Fruit fly (Drosophila melanogaster) whole organism, embryonic: Measurements from ENCODE around the gene Vti1a.

ENCODE experiments used
- Bdp1 ChIP-seq: fragments of 200-800 bp; sonication (Bioruptor generic); optimal IDR thresholded peaks from 3 replicates; lab custom pipeline; 2016; ENCODE audit warnings: missing biosample characterization, missing genetic modification characterization
- BtbVII ChIP-seq: fragments of 200-800 bp; sonication (Bioruptor generic); optimal IDR thresholded peaks from 3 replicates; lab custom pipeline; 2017; ENCODE audit warnings: missing biosample characterization, mild to moderate bottlenecking, missing genetic modification characterization
- CG10209 ChIP-seq: fragments of 200-800 bp; sonication (Bioruptor generic); optimal IDR thresholded peaks from 3 replicates; lab custom pipeline; 2017; ENCODE audit warnings: missing biosample characterization, mild to moderate bottlenecking, missing genetic modification characterization, missing genetic modification reagents
- CG12104 ChIP-seq: fragments of 200-800 bp; sonication (Bioruptor generic); optimal IDR thresholded peaks from 3 replicates; lab custom pipeline; 2016; ENCODE audit warnings: missing biosample characterization, missing genetic modification characterization
- CG13123 ChIP-seq: fragments of 200-800 bp; sonication (Bioruptor generic); optimal IDR thresholded peaks from 2 replicates; lab custom pipeline; 2016; ENCODE audit warnings: missing biosample characterization, missing genetic modification characterization
- CG13287 ChIP-seq: fragments of 200-800 bp; sonication (Bioruptor generic); IDR thresholded peaks from 2 replicates; pipeline ENCODE4 v1.3.6; 2022; ENCODE audit warnings: missing biosample characterization, missing genetic modification characterization; ENCODE audit not compliant: partially characterized antibody
- CG13894 ChIP-seq: fragments of 200-800 bp; sonication (Bioruptor generic); optimal IDR thresholded peaks from 3 replicates; lab custom pipeline; 2018; ENCODE audit warnings: missing biosample characterization, mild to moderate bottlenecking, missing genetic modification characterization, moderate library complexity
- CG16779 ChIP-seq: fragments of 200-800 bp; sonication (Bioruptor generic); IDR thresholded peaks from 2 replicates; pipeline ENCODE4 v1.3.6; 2022; ENCODE audit warnings: missing biosample characterization, missing genetic modification characterization
- CG2678 ChIP-seq: fragments of 200-800 bp; sonication (Bioruptor generic); optimal IDR thresholded peaks from 3 replicates; lab custom pipeline; 2019; ENCODE audit warnings: missing biosample characterization, mild to moderate bottlenecking, missing genetic modification characterization, moderate library complexity
- CG6689 ChIP-seq: fragments of 200-800 bp; sonication (Bioruptor generic); IDR thresholded peaks from 2 replicates; pipeline ENCODE4 v1.3.6; 2022; ENCODE audit warnings: missing biosample characterization, missing genetic modification characterization
- CG7839 ChIP-seq: fragments of 200-800 bp; sonication (Bioruptor generic); optimal IDR thresholded peaks from 3 replicates; lab custom pipeline; 2018; ENCODE audit warnings: missing biosample characterization, mild to moderate bottlenecking, missing genetic modification characterization, moderate library complexity
- CTCF ChIP-seq: fragments of 200-800 bp; sonication (Bioruptor generic); optimal IDR thresholded peaks from 2 replicates; lab custom pipeline; 2017; ENCODE audit warnings: missing biosample characterization, mild to moderate bottlenecking, missing genetic modification characterization, moderate library complexity
- Dfd ChIP-seq, 2 experiments: fragments of >200 bp; optimal IDR thresholded peaks; 2 replicates each; lab custom pipeline; 2017; ENCODE audit warnings: missing biosample characterization in 2 of 2, missing genetic modification characterization in 2 of 2
- Fer1 ChIP-seq: fragments of 200-800 bp; sonication (Bioruptor generic); optimal IDR thresholded peaks from 2 replicates; lab custom pipeline; 2017; ENCODE audit warnings: missing biosample characterization, mild to moderate bottlenecking, missing genetic modification characterization
- Fer2 ChIP-seq: fragments of 200-800 bp; sonication (Bioruptor generic); optimal IDR thresholded peaks from 2 replicates; lab custom pipeline; 2018; ENCODE audit warnings: missing biosample characterization, mild to moderate bottlenecking, missing genetic modification characterization, moderate library complexity
- Hmr ChIP-seq: fragments of 200-800 bp; sonication (Bioruptor generic); optimal IDR thresholded peaks from 3 replicates; lab custom pipeline; 2017; ENCODE audit warnings: mild to moderate bottlenecking, missing biosample characterization, missing genetic modification reagents, missing genetic modification characterization
- Jarid2 ChIP-seq: fragments of 200-800 bp; sonication (Bioruptor generic); optimal IDR thresholded peaks from 3 replicates; lab custom pipeline; 2017; ENCODE audit warnings: mild to moderate bottlenecking, missing biosample characterization, missing genetic modification reagents, missing genetic modification characterization
- Med ChIP-seq: fragments of 200-800 bp; sonication (Bioruptor generic); peaks from one replicate; lab custom pipeline; 2016; ENCODE audit warnings: missing biosample characterization, missing genetic modification characterization, mild to moderate bottlenecking, inconsistent platforms, moderate library complexity
- Side ChIP-seq: fragments of 200-800 bp; sonication (Bioruptor generic); optimal IDR thresholded peaks from 2 replicates; lab custom pipeline; 2016; ENCODE audit warnings: missing biosample characterization, missing genetic modification characterization
- Six4 ChIP-seq: fragments of 200-800 bp; sonication (Bioruptor generic); optimal IDR thresholded peaks from 2 replicates; lab custom pipeline; 2016; ENCODE audit warnings: missing biosample characterization, missing genetic modification characterization
- Sry-β ChIP-seq: fragments of 200-800 bp; sonication (Bioruptor generic); optimal IDR thresholded peaks from 2 replicates; lab custom pipeline; 2018; ENCODE audit warnings: missing biosample characterization, mild to moderate bottlenecking, missing genetic modification characterization, moderate library complexity
- Trl ChIP-seq, 3 experiments: fragments of >200 bp in 2 of 3; fragments of 200-800 bp in 1 of 3; sonication (Bioruptor generic) in 1 of 3; optimal IDR thresholded peaks; 2 replicates in 1 of 3; 3 replicates in 2 of 3; lab custom pipeline; 2016 to 2017; ENCODE audit warnings: missing biosample characterization in 1 of 3, missing genetic modification characterization in 1 of 3
- Usf ChIP-seq: fragments of 200-800 bp; sonication (Bioruptor generic); optimal IDR thresholded peaks from 2 replicates; lab custom pipeline; 2017; ENCODE audit warnings: missing genotype, missing biosample characterization, missing genetic modification characterization
- abd-A ChIP-seq: fragments of 200-800 bp; sonication (Bioruptor generic); optimal IDR thresholded peaks from 3 replicates; lab custom pipeline; 2019; ENCODE audit warnings: missing biosample characterization, mild to moderate bottlenecking, missing genetic modification characterization, moderate library complexity
- amos ChIP-seq: fragments of 200-800 bp; sonication (Bioruptor generic); IDR thresholded peaks from 2 replicates; pipeline ENCODE4 v1.3.6; 2022; ENCODE audit warnings: missing biosample characterization, missing genetic modification characterization; ENCODE audit not compliant: partially characterized antibody
- bowl ChIP-seq: fragments of 200-800 bp; sonication (Bioruptor generic); IDR thresholded peaks from 2 replicates; pipeline ENCODE4 v1.3.6; 2022; ENCODE audit warnings: missing biosample characterization, missing genetic modification characterization
- bsh ChIP-seq, 2 experiments: fragments of 200-800 bp; sonication (Bioruptor generic); optimal IDR thresholded peaks; 2 replicates each; lab custom pipeline; 2017 to 2018; ENCODE audit warnings: mild to moderate bottlenecking in 2 of 2, missing biosample characterization in 2 of 2, missing genetic modification characterization in 2 of 2, moderate library complexity in 1 of 2
- cad ChIP-seq: fragments of >200 bp; optimal IDR thresholded peaks from 2 replicates; lab custom pipeline; 2017; ENCODE audit warnings: missing biosample characterization, missing genetic modification characterization
- chif ChIP-seq, 2 experiments: fragments of 200-800 bp; sonication (Bioruptor generic); optimal IDR thresholded peaks; 3 replicates each; lab custom pipeline; 2016; ENCODE audit warnings: missing biosample characterization in 2 of 2, missing genetic modification characterization in 2 of 2
- fd96Cb ChIP-seq: fragments of 200-800 bp; sonication (Bioruptor generic); optimal IDR thresholded peaks from 2 replicates; lab custom pipeline; 2018; ENCODE audit warnings: missing biosample characterization, mild to moderate bottlenecking, missing genetic modification characterization, moderate library complexity
- gce ChIP-seq: fragments of 200-800 bp; sonication (Bioruptor generic); IDR thresholded peaks from 3 replicates; pipeline ENCODE4 v1.3.6; 2022; ENCODE audit warnings: missing biosample characterization, missing genetic modification characterization
- gt ChIP-seq: fragments of 200-800 bp; sonication (Bioruptor generic); IDR thresholded peaks from 2 replicates; pipeline ENCODE4 v1.3.6; 2022; ENCODE audit warnings: missing biosample characterization, missing genetic modification characterization
- kni ChIP-seq: fragments of 200-800 bp; sonication (Bioruptor generic); optimal IDR thresholded peaks from 3 replicates; lab custom pipeline; 2017; ENCODE audit warnings: mild to moderate bottlenecking, missing biosample characterization, missing genetic modification reagents, missing genetic modification characterization
- lab ChIP-seq: fragments of 200-800 bp; sonication (Bioruptor generic); optimal IDR thresholded peaks from 3 replicates; lab custom pipeline; 2017; ENCODE audit warnings: missing biosample characterization, missing genetic modification characterization, mild to moderate bottlenecking, moderate library complexity, missing genetic modification reagents
- maf-S ChIP-seq: fragments of 200-800 bp; sonication (Bioruptor generic); optimal IDR thresholded peaks from 2 replicates; lab custom pipeline; 2016; ENCODE audit warnings: missing biosample characterization, missing genetic modification characterization
- mirr ChIP-seq: fragments of 200-800 bp; sonication (Bioruptor generic); optimal IDR thresholded peaks from 3 replicates; lab custom pipeline; 2018; ENCODE audit warnings: missing biosample characterization, mild to moderate bottlenecking, missing genetic modification characterization
- nerfin-1 ChIP-seq: fragments of 200-800 bp; sonication (Bioruptor generic); optimal IDR thresholded peaks from 3 replicates; lab custom pipeline; 2019; ENCODE audit warnings: missing biosample characterization, mild to moderate bottlenecking, missing genetic modification characterization, moderate library complexity
- nom ChIP-seq: fragments of 200-800 bp; sonication (Bioruptor generic); optimal IDR thresholded peaks from 2 replicates; lab custom pipeline; 2017; ENCODE audit warnings: missing biosample characterization, missing genetic modification characterization, mild to moderate bottlenecking, moderate library complexity, missing genetic modification reagents
- pb ChIP-seq: fragments of 200-800 bp; sonication (Bioruptor generic); optimal IDR thresholded peaks from 3 replicates; lab custom pipeline; 2016; ENCODE audit warnings: missing biosample characterization, missing genetic modification characterization
- pros ChIP-seq: fragments of 200-800 bp; sonication (Bioruptor generic); optimal IDR thresholded peaks from 3 replicates; lab custom pipeline; 2019; ENCODE audit warnings: missing biosample characterization, mild to moderate bottlenecking, missing genetic modification characterization, moderate library complexity
- ranshi ChIP-seq: fragments of 200-800 bp; sonication (Bioruptor generic); IDR thresholded peaks from 2 replicates; pipeline ENCODE4 v1.3.6; 2022; ENCODE audit warnings: missing biosample characterization, missing genetic modification characterization
- schlank ChIP-seq: fragments of 200-800 bp; sonication (Bioruptor generic); optimal IDR thresholded peaks from 2 replicates; lab custom pipeline; 2018; ENCODE audit warnings: missing biosample characterization, mild to moderate bottlenecking, missing genetic modification characterization
- sens-2 ChIP-seq: fragments of 200-800 bp; sonication (Bioruptor generic); IDR thresholded peaks from 2 replicates; pipeline ENCODE4 v1.3.6; 2022; ENCODE audit warnings: missing biosample characterization, missing genetic modification characterization
- sim ChIP-seq: fragments of 200-800 bp; sonication (Bioruptor generic); IDR thresholded peaks from 2 replicates; pipeline ENCODE4 v1.3.6; 2022; ENCODE audit warnings: missing biosample characterization, missing genetic modification characterization
- slp2 ChIP-seq: fragments of 200-800 bp; sonication (Bioruptor generic); optimal IDR thresholded peaks from 2 replicates; lab custom pipeline; 2016; ENCODE audit warnings: missing biosample characterization, missing genetic modification characterization
- so ChIP-seq: fragments of 200-800 bp; sonication (Bioruptor generic); IDR thresholded peaks from 3 replicates; pipeline ENCODE4 v1.3.6; 2022; ENCODE audit warnings: missing biosample characterization, missing genetic modification characterization
- sob ChIP-seq: fragments of 200-800 bp; sonication (Bioruptor generic); IDR thresholded peaks from 2 replicates; pipeline ENCODE4 v1.3.6; 2022; ENCODE audit warnings: missing biosample characterization, missing genetic modification characterization
- sqz ChIP-seq: fragments of 200-800 bp; sonication (Bioruptor generic); optimal IDR thresholded peaks from 3 replicates; lab custom pipeline; 2018; ENCODE audit warnings: missing biosample characterization, mild to moderate bottlenecking, missing genetic modification characterization
- toy ChIP-seq: fragments of 200-800 bp; sonication (Bioruptor generic); IDR thresholded peaks from 2 replicates; pipeline ENCODE4 v1.3.6; 2022; ENCODE audit warnings: missing biosample characterization, missing genetic modification characterization
- yki ChIP-seq: fragments of >200 bp; optimal IDR thresholded peaks from 3 replicates; lab custom pipeline; 2018
- z ChIP-seq: fragments of 200-800 bp; sonication (Bioruptor generic); IDR thresholded peaks from 3 replicates; pipeline ENCODE4 v1.3.6; 2022; ENCODE audit warnings: missing biosample characterization, missing genetic modification characterization

The Vti1a gene

DNA sequence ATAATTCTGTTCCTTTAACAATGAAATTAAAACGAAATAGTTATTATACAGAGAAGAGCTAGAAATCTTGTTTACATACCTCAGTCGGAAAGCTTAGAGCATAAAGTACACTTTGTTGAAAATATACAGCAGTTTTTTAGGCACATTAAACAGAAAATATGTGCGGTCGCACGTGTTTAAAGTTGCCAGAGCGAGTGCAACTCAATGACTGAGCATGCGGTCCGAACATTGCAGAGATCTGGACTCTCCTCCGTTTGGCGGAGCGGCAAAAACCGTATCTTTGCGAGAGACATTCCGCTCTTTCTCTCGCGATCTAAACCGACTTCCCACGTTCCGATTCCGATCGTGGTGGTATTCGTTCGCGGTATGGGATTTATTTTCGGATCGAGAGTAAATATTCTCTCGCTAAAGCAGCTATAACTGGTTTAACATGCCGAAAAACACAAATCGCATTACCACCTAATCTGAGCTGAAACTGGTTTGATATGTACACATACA, 15.3 kb upstream of the Vti1a start, which contains the start of gene CG13895 (continued):
- TF ChIP-seq abd-A (tag; lab: Kevin White, UChicago): peak; percentile 39
- no peak for TF ChIP-seq Usf
- TF ChIP-seq nom (GFP tag; lab: Kevin White, UChicago): peak; percentile 18
- no peak for TF ChIP-seq CG10209 (GFP tag; lab: Kevin White, UChicago)
- TF ChIP-seq CG7839 (tag; lab: Kevin White, UChicago): no peak
- TF ChIP-seq maf-S (GFP tag; lab: Kevin White, UChicago): no peak
- peak; percentile 12 for TF ChIP-seq nerfin-1 (tag; lab: Kevin White, UChicago)
- TF ChIP-seq amos (GFP tag; lab: Robert Waterston, UW): peak; percentile 18; the same call in 1 of the 2 replicates
- no peak for TF ChIP-seq Dfd (GFP tag; optimal IDR thresholded peaks at IDR 0.05; lab: Kevin White, UChicago)
- TF ChIP-seq gt (GFP tag; lab: Robert Waterston, UW): no peak
- no peak for TF ChIP-seq CG13123 (GFP tag; lab: Kevin White, UChicago)
- no peak for TF ChIP-seq sim (GFP tag; lab: Robert Waterston, UW)
- no peak for TF ChIP-seq Sry-β (GFP tag; lab: Kevin White, UChicago)
- no peak for TF ChIP-seq bowl (GFP tag; lab: Robert Waterston, UW)
- peak; percentile 21 for TF ChIP-seq lab (GFP tag; lab: Kevin White, UChicago)
- peak; percentile 26 for TF ChIP-seq CG2678 (tag; lab: Kevin White, UChicago)
- TF ChIP-seq fd96Cb (tag; lab: Kevin White, UChicago): no peak
- peak; percentile 31; the same call in 1 of the 2 replicates for TF ChIP-seq sob
- peak; percentile 46; the same call in 1 of the 2 replicates for TF ChIP-seq CG13287 (GFP tag; lab: Robert Waterston, UW)
- no peak for TF ChIP-seq Six4
- no peak for TF ChIP-seq CG6689
- TF ChIP-seq pb (GFP tag; lab: Kevin White, UChicago): no peak
- no peak for TF ChIP-seq gce (GFP tag; lab: Robert Waterston, UW)
- no peak for TF ChIP-seq CG16779 (GFP tag; lab: Robert Waterston, UW)
- no peak for TF ChIP-seq bsh (GFP tag; optimal IDR thresholded peaks at IDR 0.05; lab: Kevin White, UChicago)
- TF ChIP-seq kni (GFP tag; lab: Kevin White, UChicago): peak; percentile 86
- peak; percentile 52 for TF ChIP-seq Fer1 (GFP tag; lab: Kevin White, UChicago)
- no peak for TF ChIP-seq sens-2
- no peak for TF ChIP-seq Fer2
- TF ChIP-seq z (GFP tag; lab: Robert Waterston, UW): peak; percentile 79
- no peak for TF ChIP-seq CG12104 (GFP tag; lab: Kevin White, UChicago)
- peak; percentile 7 for TF ChIP-seq slp2
- TF ChIP-seq CTCF (GFP tag; lab: Kevin White, UChicago): no peak
- no peak for TF ChIP-seq BtbVII (GFP tag; lab: Kevin White, UChicago)
- TF ChIP-seq Bdp1 (GFP tag; lab: Kevin White, UChicago): no peak
- TF ChIP-seq toy (GFP tag; lab: Robert Waterston, UW): no peak
- TF ChIP-seq chif (GFP tag; optimal IDR thresholded peaks at IDR 0.05; lab: Kevin White, UChicago): no peak
- TF ChIP-seq so: 0 out of 3 replicates have a peak, but pooled peaks have one; percentile 37
- TF ChIP-seq Side (GFP tag; lab: Kevin White, UChicago): peak; percentile 12
- no peak for TF ChIP-seq ranshi (GFP tag; lab: Robert Waterston, UW)
- peak; percentile 12 for TF ChIP-seq yki (lab: Kevin White, UChicago)
- peak; percentile 55 for TF ChIP-seq pros
- peak; percentile 85 to 87 for TF ChIP-seq Trl (optimal IDR thresholded peaks at IDR 0.05; lab: Kevin White, UChicago)
- peak; percentile 18 for TF ChIP-seq Trl (GFP tag; optimal IDR thresholded peaks at IDR 0.05; lab: Kevin White, UChicago)
- TF ChIP-seq CG13894 (tag; lab: Kevin White, UChicago): peak; percentile 99
- TF ChIP-seq mirr (GFP tag; lab: Kevin White, UChicago): peak; percentile 28
- TF ChIP-seq Jarid2 (GFP tag; lab: Kevin White, UChicago): peak; percentile 84
- TF ChIP-seq Hmr (GFP tag; lab: Kevin White, UChicago): peak; percentile 33
- no peak for TF ChIP-seq cad (GFP tag; lab: Kevin White, UChicago)
- peak; percentile 82 for TF ChIP-seq Med (GFP tag; lab: Kevin White, UChicago)
- no peak for TF ChIP-seq sqz (GFP tag; lab: Kevin White, UChicago)
- TF ChIP-seq schlank (tag; lab: Kevin White, UChicago): no peak
